Fruit fly (Drosophila melanogaster) whole organism, larva: Measurements from ENCODE around the gene Ant2.

Source experiments
- noc ChIP-seq: fragments of 200-800 bp; sonication (Bioruptor generic); optimal IDR thresholded peaks from 3 replicates; lab custom pipeline; 2019; ENCODE audit warnings: missing biosample characterization, mild to moderate bottlenecking, missing genetic modification characterization, moderate library complexity

Ant2 gene

dm6 chrX:10773562-10773961, 13.1 kb downstream of the Ant2 start:
- TF ChIP-seq noc (tag; lab: Kevin White, UChicago): no peak

dm6 chrX:10772634-10773033, 14.1 kb downstream of the Ant2 start:
- no peak for TF ChIP-seq noc (tag; lab: Kevin White, UChicago)

- peak; percentile 12 for TF ChIP-seq noc (tag; lab: Kevin White, UChicago)
Observed at dm6 chrX:10771856-10772592, 14.7 kb downstream of the Ant2 start, which contains the start of gene CG15211. TSS of gene CG15211 (plus strand) at chrX:10772541.

- peak; percentile 6 for TF ChIP-seq noc (tag; lab: Kevin White, UChicago)
Observed at dm6 chrX:10768043-10768674, 18.5 kb downstream of the Ant2 start, which contains the start of the genes Atg8a and BTBD9. TSS of gene Atg8a (minus strand) at chrX:10768338. TSS of gene BTBD9 (plus strand) at chrX:10768537.

- TF ChIP-seq noc (tag; lab: Kevin White, UChicago): peak; percentile 48
Observed at dm6 chrX:10767350-10768005, 19.2 kb downstream of the Ant2 start.

- no peak for TF ChIP-seq noc (tag; lab: Kevin White, UChicago)
Observed at dm6 chrX:10766976-10767349, 19.7 kb downstream of the Ant2 start.

- no peak for TF ChIP-seq noc (tag; lab: Kevin White, UChicago)
Observed at dm6 chrX:10764206-10764605, 22.5 kb downstream of the Ant2 start, which contains the start of gene Tango5. TSS of gene Tango5 (minus strand) at chrX:10764413.

- TF ChIP-seq noc (tag; lab: Kevin White, UChicago): peak; percentile 36
Observed at dm6 chrX:10762959-10763883, 23.5 kb downstream of the Ant2 start.

- no peak for TF ChIP-seq noc (tag; lab: Kevin White, UChicago)
Observed at dm6 chrX:10762569-10762958, 24.1 kb downstream of the Ant2 start.

dm6 chrX:10757616-10758078, 29.1 kb downstream of the Ant2 start, which contains the start of gene Rph:
TSS of gene Rph (minus strand) at chrX:10757666.
- TF ChIP-seq noc (tag; lab: Kevin White, UChicago): no peak

- no peak for TF ChIP-seq noc (tag; lab: Kevin White, UChicago)
Observed at dm6 chrX:10756026-10756561, 30.6 kb downstream of the Ant2 start.

dm6 chrX:10751777-10752176, 34.9 kb downstream of the Ant2 start:
- no peak for TF ChIP-seq noc (tag; lab: Kevin White, UChicago)

dm6 chrX:10750676-10751075, 36.0 kb downstream of the Ant2 start:
- no peak for TF ChIP-seq noc (tag; lab: Kevin White, UChicago)

dm6 chrX:10748647-10749046, 38.1 kb downstream of the Ant2 start:
- no peak for TF ChIP-seq noc (tag; lab: Kevin White, UChicago)

dm6 chrX:10745590-10745953, 41.1 kb downstream of the Ant2 start:
- no peak for TF ChIP-seq noc (tag; lab: Kevin White, UChicago)
